Fruit fly (Drosophila melanogaster): ENCODE results near the gene Moe.

Gene Moe

dm6 chrX:8890974-8891373, 7.2 kb downstream of the Moe start (continued):
- TF ChIP-seq CG11902 (GFP tag; optimal IDR thresholded peaks at IDR 0.05): peak; percentile 34
- peak; percentile 10 for TF ChIP-seq Sox102F (GFP tag; optimal IDR thresholded peaks at IDR 0.05)
- TF ChIP-seq Hr39 (GFP tag; optimal IDR thresholded peaks at IDR 0.05): peak; percentile 58
- TF ChIP-seq CG1621 (tag; optimal IDR thresholded peaks at IDR 0.05): no peak
- TF ChIP-seq achi (GFP tag; optimal IDR thresholded peaks at IDR 0.05): peak; percentile 18
- peak; percentile 54 for TF ChIP-seq Lpt (GFP tag; optimal IDR thresholded peaks at IDR 0.05)
- no peak for TF ChIP-seq CG9139 (GFP tag; optimal IDR thresholded peaks at IDR 0.05)
- peak; percentile 44 for TF ChIP-seq Eip75B (GFP tag; optimal IDR thresholded peaks at IDR 0.05)
- TF ChIP-seq Sox14 (GFP tag; optimal IDR thresholded peaks at IDR 0.05): peak; percentile 55
- peak; percentile 36 for TF ChIP-seq net (GFP tag; optimal IDR thresholded peaks at IDR 0.05)
- TF ChIP-seq CG8319 (GFP tag; optimal IDR thresholded peaks at IDR 0.05): peak; percentile 32
- TF ChIP-seq CG31627 (GFP tag; optimal IDR thresholded peaks at IDR 0.05): peak; percentile 59
- TF ChIP-seq CG15336 (GFP tag; IDR thresholded peaks at IDR 0.05): peak; percentile 80
- TF ChIP-seq spab (GFP tag; optimal IDR thresholded peaks at IDR 0.05): peak; percentile 16
- peak; percentile 45 for TF ChIP-seq CG3032 (tag; optimal IDR thresholded peaks at IDR 0.05)
- no peak for TF ChIP-seq CG16779 (tag; optimal IDR thresholded peaks at IDR 0.05)
- peak; percentile 41 for TF ChIP-seq lz (GFP tag; optimal IDR thresholded peaks at IDR 0.05)

- peak; percentile 19 for TF ChIP-seq CG10631 (GFP tag; optimal IDR thresholded peaks at IDR 0.05)
- peak; percentile 4 for TF ChIP-seq lz (GFP tag; optimal IDR thresholded peaks at IDR 0.05)
- peak; percentile 69 for TF ChIP-seq svp (GFP tag)
- TF ChIP-seq dsx (GFP tag; optimal IDR thresholded peaks at IDR 0.05; ENCODE audit: poor library complexity, severe bottlenecking): no peak
- no peak for TF ChIP-seq Ets96B (tag; optimal IDR thresholded peaks at IDR 0.05)
- TF ChIP-seq ss (GFP tag; optimal IDR thresholded peaks at IDR 0.05): peak; percentile 39 to 48
- TF ChIP-seq Eip78C (GFP tag): peak; percentile 68
- no peak for TF ChIP-seq Eip93F (GFP tag; optimal IDR thresholded peaks at IDR 0.05)
- no peak for TF ChIP-seq spab (GFP tag; optimal IDR thresholded peaks at IDR 0.05)
- 0 out of 3 replicates have a peak, but pooled peaks have one; percentile 26 for TF ChIP-seq CG6163 (GFP tag; IDR thresholded peaks at IDR 0.05)
- no peak for TF ChIP-seq CG32006 (GFP tag; optimal IDR thresholded peaks at IDR 0.05)
- peak; percentile 12 for TF ChIP-seq Sox102F (GFP tag; optimal IDR thresholded peaks at IDR 0.05)
- TF ChIP-seq fkh (GFP tag; optimal IDR thresholded peaks at IDR 0.05): no peak
- no peak for TF ChIP-seq CG1621 (tag; optimal IDR thresholded peaks at IDR 0.05)
- no peak for TF ChIP-seq Sox15 (GFP tag; optimal IDR thresholded peaks at IDR 0.05)
- peak; percentile 30 for TF ChIP-seq Smox (GFP tag; optimal IDR thresholded peaks at IDR 0.05)
- TF ChIP-seq vri (GFP tag; optimal IDR thresholded peaks at IDR 0.05): peak; percentile 61
- peak; percentile 42 for TF ChIP-seq CG15336 (GFP tag; IDR thresholded peaks at IDR 0.05)
- peak; percentile 19 for TF ChIP-seq esn (GFP tag; optimal IDR thresholded peaks at IDR 0.05)
- TF ChIP-seq fd59A (GFP tag; optimal IDR thresholded peaks at IDR 0.05): no peak
- peak; percentile 17 for TF ChIP-seq OdsH (GFP tag; optimal IDR thresholded peaks at IDR 0.05)
- peak; percentile 31 for TF ChIP-seq Met (GFP tag; optimal IDR thresholded peaks at IDR 0.05)
- peak; percentile 3 for TF ChIP-seq acj6 (GFP tag; optimal IDR thresholded peaks at IDR 0.05)
- TF ChIP-seq CG6808 (GFP tag; optimal IDR thresholded peaks at IDR 0.05): peak; percentile 11
Measured at dm6 chrX:8888861-8889392, 9.2 kb downstream of the Moe start.

DNA sequence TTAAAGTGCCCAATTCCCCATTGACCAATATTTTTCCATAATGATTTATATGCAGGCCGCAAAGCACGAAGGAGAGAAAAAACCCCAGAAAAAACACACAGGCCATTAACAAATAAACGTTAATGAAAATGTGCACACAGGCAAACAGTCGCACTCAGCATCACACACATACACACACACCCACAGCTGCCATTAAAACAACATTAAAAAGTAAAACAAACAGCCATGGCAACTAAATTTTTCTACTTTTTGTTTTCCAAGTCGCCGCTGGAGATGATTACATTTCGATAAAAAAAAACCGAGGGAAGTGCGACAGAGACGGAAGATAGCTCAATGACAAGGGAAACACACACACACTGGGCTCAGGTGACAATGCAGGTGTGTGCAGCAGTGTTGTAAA, 10.7 kb downstream of the Moe start:
- TF ChIP-seq CG6854 (GFP tag; optimal IDR thresholded peaks at IDR 0.05) (no peak), Hr4 (GFP tag; optimal IDR thresholded peaks at IDR 0.05) (no peak), CG11294 (GFP tag; IDR thresholded peaks at IDR 0.05) (no peak), CG6163 (GFP tag; IDR thresholded peaks at IDR 0.05) (peak; percentile 18; the same call in 1 of the 3 replicates), net (GFP tag; optimal IDR thresholded peaks at IDR 0.05) (no peak), salr (GFP tag; optimal IDR thresholded peaks at IDR 0.05) (no peak), acj6 (GFP tag; optimal IDR thresholded peaks at IDR 0.05) (no peak), dsx (GFP tag; optimal IDR thresholded peaks at IDR 0.05; ENCODE audit: poor library complexity, severe bottlenecking) (no peak), fkh (GFP tag; optimal IDR thresholded peaks at IDR 0.05) (peak; percentile 69), CG9139 (GFP tag; optimal IDR thresholded peaks at IDR 0.05) (no peak), vri (GFP tag; optimal IDR thresholded peaks at IDR 0.05) (no peak), Sox15 (GFP tag; optimal IDR thresholded peaks at IDR 0.05) (no peak), fd85E (GFP tag; optimal IDR thresholded peaks at IDR 0.05) (no peak)

Data from whole organism, prepupa.